Fruit fly (Drosophila melanogaster): ENCODE data around the gene daw.
A peak's percentile ranks its signal among the peaks of the same experiment; 100 is the strongest.

Gene daw

dm6 chr2L:2830341-2830800 lies 25.3 kb downstream of the daw start (continued):
- no peak for TF ChIP-seq CG14860 (GFP tag; IDR thresholded peaks at IDR 0.05; ENCODE audit: partially characterized antibody)
- TF ChIP-seq Antp (GFP tag; optimal IDR thresholded peaks at IDR 0.05), result peak; percentile 7
- TF ChIP-seq vfl (GFP tag; optimal IDR thresholded peaks at IDR 0.05), result peak; percentile 59
- no peak for TF ChIP-seq rib (GFP tag; IDR thresholded peaks at IDR 0.05)
- TF ChIP-seq CG4854 (GFP tag; optimal IDR thresholded peaks at IDR 0.05), result peak; percentile 76
- no peak for TF ChIP-seq CG16779 (GFP tag; IDR thresholded peaks at IDR 0.05)
- peak; percentile 94 for TF ChIP-seq CG7839 (tag; optimal IDR thresholded peaks at IDR 0.05)
- peak; percentile 95 for TF ChIP-seq gem (tag; optimal IDR thresholded peaks at IDR 0.05)
- no peak for TF ChIP-seq luna (GFP tag; optimal IDR thresholded peaks at IDR 0.05)
- no peak for TF ChIP-seq HmgD (GFP tag; optimal IDR thresholded peaks at IDR 0.05)
- peak; percentile 55 for TF ChIP-seq E2f2 (GFP tag; IDR thresholded peaks at IDR 0.05)
- peak; percentile 85 for TF ChIP-seq CG16815 (GFP tag; optimal IDR thresholded peaks at IDR 0.05)
- TF ChIP-seq nerfin-2 (GFP tag; IDR thresholded peaks at IDR 0.05; ENCODE audit: partially characterized antibody), result no peak
- TF ChIP-seq fd64A (GFP tag; optimal IDR thresholded peaks at IDR 0.05), result peak; percentile 46
- TF ChIP-seq trem (tag; optimal IDR thresholded peaks at IDR 0.05), result peak; percentile 85
- TF ChIP-seq Mad (GFP tag; optimal IDR thresholded peaks at IDR 0.05), result peak; percentile 71
- TF ChIP-seq pb (GFP tag; optimal IDR thresholded peaks at IDR 0.05), result no peak
- peak; percentile 88 for TF ChIP-seq Xrp1 (GFP tag; IDR thresholded peaks at IDR 0.05)
- TF ChIP-seq Blimp-1 (GFP tag; optimal IDR thresholded peaks at IDR 0.05), result peak; percentile 78
- TF ChIP-seq CG17385 (GFP tag; optimal IDR thresholded peaks at IDR 0.05), result peak; percentile 88
- no peak for TF ChIP-seq B-H2 (GFP tag; optimal IDR thresholded peaks at IDR 0.05)
- peak; percentile 97 for TF ChIP-seq CG9727 (GFP tag; optimal IDR thresholded peaks at IDR 0.05)
- peak; percentile 96 for TF ChIP-seq nmo (GFP tag; optimal IDR thresholded peaks at IDR 0.05)
- peak; percentile 54 for TF ChIP-seq Deaf1 (tag; optimal IDR thresholded peaks at IDR 0.05)
- peak; percentile 94 for TF ChIP-seq phol (tag; optimal IDR thresholded peaks at IDR 0.05)
- no peak for TF ChIP-seq emc (GFP tag; optimal IDR thresholded peaks at IDR 0.05)
- TF ChIP-seq C15 (GFP tag; IDR thresholded peaks at IDR 0.05), result peak; percentile 62; the same call in 1 of the 3 replicates
- peak; percentile 36 to 81 for TF ChIP-seq chif (GFP tag; optimal IDR thresholded peaks at IDR 0.05)
- no peak for TF ChIP-seq sr (GFP tag; IDR thresholded peaks at IDR 0.05)
- TF ChIP-seq salm (tag; optimal IDR thresholded peaks at IDR 0.05), result peak; percentile 77
- no peak; the same call in none of the 3 replicates for TF ChIP-seq Dbx (GFP tag; IDR thresholded peaks at IDR 0.05)
- no peak for TF ChIP-seq fd102C (GFP tag; optimal IDR thresholded peaks at IDR 0.05)
- peak; percentile 84 for TF ChIP-seq nau (GFP tag; optimal IDR thresholded peaks at IDR 0.05)
- peak; percentile 57; the same call in 1 of the 2 replicates for TF ChIP-seq CG4730 (GFP tag; IDR thresholded peaks at IDR 0.05)
- TF ChIP-seq Elba2 (GFP tag; optimal IDR thresholded peaks at IDR 0.05), result no peak
- TF ChIP-seq so (GFP tag; IDR thresholded peaks at IDR 0.05), result peak; percentile 82
- TF ChIP-seq slp2 (GFP tag; optimal IDR thresholded peaks at IDR 0.05), result peak; percentile 29
- no peak for TF ChIP-seq CG17912 (GFP tag; optimal IDR thresholded peaks at IDR 0.05)
- peak; percentile 61 for TF ChIP-seq CrebB (tag; optimal IDR thresholded peaks at IDR 0.05)
- TF ChIP-seq CG4707 (GFP tag; optimal IDR thresholded peaks at IDR 0.05), result peak; percentile 57
- peak; percentile 86 for TF ChIP-seq croc (GFP tag; conservative IDR thresholded peaks at IDR 0.05)
- peak; percentile 83 for TF ChIP-seq CG8359 (GFP tag; optimal IDR thresholded peaks at IDR 0.05; ENCODE audit: borderline replicate concordance)
- TF ChIP-seq jigr1 (GFP tag; IDR thresholded peaks at IDR 0.05), result no peak; the same call in 2 of the 3 replicates
- peak; percentile 74 for TF ChIP-seq Hmx (GFP tag; optimal IDR thresholded peaks at IDR 0.05)
- TF ChIP-seq wdn (GFP tag; IDR thresholded peaks at IDR 0.05), result no peak
- no peak for TF ChIP-seq lov (optimal IDR thresholded peaks at IDR 0.05)
- no peak for TF ChIP-seq lov (GFP tag; IDR thresholded peaks at IDR 0.05)
- peak; percentile 74; the same call in 1 of the 3 replicates for TF ChIP-seq otp (GFP tag; IDR thresholded peaks at IDR 0.05)
- TF ChIP-seq CG13287 (GFP tag; IDR thresholded peaks at IDR 0.05; ENCODE audit: partially characterized antibody), result no peak
- peak; percentile 78 for TF ChIP-seq Nf-YB (GFP tag; optimal IDR thresholded peaks at IDR 0.05)
- TF ChIP-seq yki (optimal IDR thresholded peaks at IDR 0.05), result no peak
- no peak for TF ChIP-seq h (optimal IDR thresholded peaks at IDR 0.05)

Measured in whole organism, embryonic.